Worm (Caenorhabditis elegans): ENCODE results near the gene C14E2.5.

ce11 chrX:1848575-1848974, 23.4 kb upstream of the C14E2.5 start, which contains the start of gene ceh-41:
- TF ChIP-seq lin-15B (tag; optimal IDR thresholded peaks at IDR 0.05) = no peak
- TF ChIP-seq ama-1 (optimal IDR thresholded peaks at IDR 0.05) = no peak
- TF ChIP-seq unc-62 (GFP tag; optimal IDR thresholded peaks at IDR 0.05 in 1 of 2) = no peak
- no peak for TF ChIP-seq unc-62 (tag; optimal IDR thresholded peaks at IDR 0.05)
- TF ChIP-seq lsy-2 (tag; optimal IDR thresholded peaks at IDR 0.05) = no peak
- TF ChIP-seq F49E8.2 (tag; optimal IDR thresholded peaks at IDR 0.05; ENCODE audit: borderline replicate concordance) = no peak
- no peak for TF ChIP-seq fkh-10 (GFP tag; optimal IDR thresholded peaks at IDR 0.05)
- no peak for TF ChIP-seq lim-7 (GFP tag; IDR thresholded peaks at IDR 0.05)
- TF ChIP-seq nhr-237 (tag; optimal IDR thresholded peaks at IDR 0.05) = no peak
- no peak for TF ChIP-seq unc-39 (tag; optimal IDR thresholded peaks at IDR 0.05)
- no peak for TF ChIP-seq dpl-1 (GFP tag; optimal IDR thresholded peaks at IDR 0.05)
- no peak for TF ChIP-seq ZK546.5 (tag; optimal IDR thresholded peaks at IDR 0.05)
- no peak for TF ChIP-seq fos-1 (tag; optimal IDR thresholded peaks at IDR 0.05)
- no peak for TF ChIP-seq madf-5 (GFP tag; IDR thresholded peaks at IDR 0.05)
- TF ChIP-seq lin-13 (GFP tag; optimal IDR thresholded peaks at IDR 0.05) = no peak

Data from whole organism, L4 larva.